Worm (Caenorhabditis elegans) whole organism, young adult: Measurements from ENCODE around the gene B0547.2.

ENCODE experiments used
- F49E8.2 ChIP-seq: sonication (generic microtip); optimal IDR thresholded peaks from 3 replicates; lab custom pipeline; 2017; ENCODE audit warnings: missing genetic modification characterization, mild to moderate bottlenecking, missing compliant biosample characterization, antibody characterized with exemption, moderate library complexity; ENCODE audit not compliant: insufficient read depth
- dox-1 ChIP-seq: fragments of 200-800 bp; sonication (Bioruptor generic); IDR thresholded peaks from 2 replicates; pipeline ENCODE4 v1.3.6; 2022; ENCODE audit warnings: missing genetic modification reagents, missing genetic modification characterization, missing compliant biosample characterization
- egrh-3 ChIP-seq: fragments of 200-800 bp; sonication (Bioruptor generic); IDR thresholded peaks from 2 replicates; pipeline ENCODE4 v1.3.6; 2022; ENCODE audit warnings: missing genetic modification reagents, missing genetic modification characterization, missing compliant biosample characterization
- hlh-12 ChIP-seq: sonication (generic microtip); optimal IDR thresholded peaks from 2 replicates; lab custom pipeline; 2016; ENCODE audit warnings: missing genetic modification characterization, missing compliant biosample characterization
- nfya-1 ChIP-seq: sonication (generic microtip); optimal IDR thresholded peaks from 2 replicates; lab custom pipeline; 2017; ENCODE audit warnings: antibody characterized with exemption, missing compliant biosample characterization, missing genetic modification characterization, borderline replicate concordance; ENCODE audit not compliant: insufficient read depth

DNA sequence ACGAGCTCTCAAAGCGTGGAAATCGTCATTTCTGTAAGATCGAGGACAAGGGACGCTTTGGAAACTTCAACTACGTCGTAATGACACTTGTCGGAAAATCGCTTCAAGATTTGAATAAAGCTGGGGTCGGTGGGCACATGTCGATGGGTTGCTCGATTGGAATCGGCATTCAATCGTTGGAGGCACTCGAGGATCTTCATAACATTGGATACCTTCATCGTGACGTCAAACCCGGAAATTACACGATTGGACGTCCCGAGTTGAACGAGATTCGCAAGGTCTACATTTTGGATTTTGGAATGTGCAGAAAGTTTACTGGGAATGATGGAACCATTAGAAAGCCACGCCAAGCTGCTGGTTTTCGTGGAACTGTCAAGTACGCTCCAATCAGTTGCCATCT lies 13.3 kb upstream of the B0547.2 start:
- TF ChIP-seq nfya-1 (tag; lab: Kevin White, UChicago) (no peak), F49E8.2 (no peak), hlh-12 (tag; lab: Kevin White, UChicago) (no peak), dox-1 (GFP tag; lab: Robert Waterston, UW) (no peak), egrh-3 (no peak)
